Worm (Caenorhabditis elegans) whole organism, L4 larva: ENCODE data around the gene srx-12.

ENCODE experiments used
- R02D3.7 ChIP-seq: fragments of 150-350 bp; sonication (generic microtip); optimal IDR thresholded peaks from 3 replicates; lab custom pipeline; 2014; ENCODE audit warnings: missing biosample characterization, missing genetic modification characterization
- ceh-62 ChIP-seq: sonication (generic microtip); optimal IDR thresholded peaks from 2 replicates; lab custom pipeline; 2017; ENCODE audit warnings: missing biosample characterization, missing genetic modification characterization
- fkh-10 ChIP-seq: fragments of 150-350 bp; optimal IDR thresholded peaks from 2 replicates; lab custom pipeline; 2014; ENCODE audit warnings: missing biosample characterization, missing genetic modification reagents, missing genetic modification characterization
- nhr-237 ChIP-seq: sonication (generic microtip); optimal IDR thresholded peaks from 2 replicates; lab custom pipeline; 2017; ENCODE audit warnings: missing biosample characterization, missing genetic modification characterization
- nhr-28 ChIP-seq: fragments of 150-350 bp; optimal IDR thresholded peaks from 2 replicates; lab custom pipeline; 2014; ENCODE audit warnings: missing biosample characterization, missing genetic modification characterization
- pha-4 ChIP-seq, 2 experiments: fragments of 150-350 bp in 1 of 2; fragments of 200-800 bp in 1 of 2; sonication (Bioruptor generic) in 1 of 2; IDR thresholded peaks in 1 of 2; optimal IDR thresholded peaks in 1 of 2; 2 replicates each; pipeline versions ENCODE4 v1.3.6 to Lab custom; 2014 to 2022; ENCODE audit warnings: missing genetic modification characterization in 2 of 2, missing genetic modification reagents in 2 of 2, missing biosample characterization in 1 of 2, missing compliant biosample characterization in 1 of 2
- saeg-2 ChIP-seq: fragments of 200-800 bp; sonication (Bioruptor generic); IDR thresholded peaks from 2 replicates; pipeline ENCODE4 v1.3.6; 2022; ENCODE audit warnings: missing genetic modification reagents, missing genetic modification characterization, missing compliant biosample characterization

DNA sequence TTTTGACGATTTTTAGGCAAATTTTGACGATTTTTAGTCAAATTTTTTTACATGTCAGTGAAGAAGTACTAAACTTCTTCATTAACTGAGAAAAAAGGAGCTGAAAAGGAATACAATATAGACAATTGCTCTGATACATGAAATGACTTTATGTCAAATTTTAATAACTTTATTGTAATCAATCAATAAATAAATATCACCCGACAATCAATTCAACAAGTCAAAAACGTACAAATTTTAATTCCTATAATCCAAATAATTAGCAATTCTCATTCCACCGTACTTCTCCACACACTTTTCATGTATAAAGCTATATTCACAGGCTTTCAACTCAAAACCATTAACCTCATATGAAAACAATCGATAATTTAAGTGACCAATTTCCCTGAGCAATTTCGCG, 7.3 kb upstream of the srx-12 start:
- TF ChIP-seq ceh-62 (tag; lab: Kevin White, UChicago) (no peak), pha-4 (GFP tag; IDR thresholded peaks at IDR 0.05; lab: Robert Waterston, UW) (no peak), pha-4 (tag; optimal IDR thresholded peaks at IDR 0.05; lab: Kevin White, UChicago) (no peak), fkh-10 (GFP tag; lab: Kevin White, UChicago) (no peak), nhr-28 (tag; lab: Kevin White, UChicago) (no peak), R02D3.7 (no peak), nhr-237 (tag; lab: Kevin White, UChicago) (no peak), saeg-2 (GFP tag; lab: Robert Waterston, UW) (no peak)
